Worm (Caenorhabditis elegans): ENCODE results near the gene lipl-1.

DNA sequence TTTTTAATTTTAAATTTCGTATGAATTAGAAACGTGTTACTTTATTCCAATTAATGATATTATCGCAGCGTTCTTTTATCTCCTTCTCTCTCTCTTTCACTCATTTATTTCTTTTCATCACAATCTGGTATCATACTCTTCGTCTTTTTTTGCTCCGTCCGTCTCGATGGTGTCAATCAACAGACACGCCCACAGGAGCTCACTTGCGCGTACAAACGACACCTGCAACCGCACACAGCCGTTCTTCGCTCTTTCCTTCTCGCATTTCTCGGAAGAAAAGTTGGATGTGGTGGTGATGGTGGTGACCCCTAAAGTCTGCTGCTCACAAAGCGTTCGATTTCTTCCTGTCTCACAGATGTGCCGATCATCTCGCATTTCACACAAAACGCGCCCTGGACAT, 11.2 kb upstream of the lipl-1 start:
- TF ChIP-seq ceh-63 (GFP tag; optimal IDR thresholded peaks at IDR 0.05) (no peak), elt-3 (tag; optimal IDR thresholded peaks at IDR 0.05) (no peak), nhr-237 (tag; optimal IDR thresholded peaks at IDR 0.05) (no peak), tbx-2 (tag; optimal IDR thresholded peaks at IDR 0.05) (no peak), unc-130 (tag; optimal IDR thresholded peaks at IDR 0.05) (no peak), nhr-76 (tag; optimal IDR thresholded peaks at IDR 0.05) (no peak), unc-62 (GFP tag; optimal IDR thresholded peaks at IDR 0.05) (no peak), mep-1 (tag; optimal IDR thresholded peaks at IDR 0.05) (no peak), sptf-1 (tag; optimal IDR thresholded peaks at IDR 0.05) (no peak), nhr-77 (tag; optimal IDR thresholded peaks at IDR 0.05) (no peak), egl-27 (tag; optimal IDR thresholded peaks at IDR 0.05) (no peak), fkh-4 (tag; optimal IDR thresholded peaks at IDR 0.05; ENCODE audit: borderline replicate concordance) (no peak), ces-1 (GFP tag; optimal IDR thresholded peaks at IDR 0.05) (no peak), ama-1 (optimal IDR thresholded peaks at IDR 0.05) (no peak)

Measured in whole organism, L1 larva.